Fruit fly (Drosophila melanogaster): ENCODE results near the gene Pglym87.
A peak's percentile ranks its signal among the peaks of the same experiment; 100 is the strongest.

Gene Pglym87

dm6 chr3R:12221366-12221916 lies 11.1 kb downstream of the Pglym87 start, which contains the start of gene CG4860 (continued):
- TF ChIP-seq hbn (GFP tag; IDR thresholded peaks at IDR 0.05; ENCODE audit: partially characterized antibody) (no peak), CG2678 (tag; optimal IDR thresholded peaks at IDR 0.05) (peak; percentile 91), HLH54F (GFP tag; optimal IDR thresholded peaks at IDR 0.05) (peak; percentile 89), Fer3 (tag; optimal IDR thresholded peaks at IDR 0.05) (peak; percentile 88), stc (GFP tag; IDR thresholded peaks at IDR 0.05) (peak; percentile 83), CG13894 (tag; optimal IDR thresholded peaks at IDR 0.05) (peak; percentile 77), luna (GFP tag; optimal IDR thresholded peaks at IDR 0.05) (peak; percentile 70), CG9876 (GFP tag; optimal IDR thresholded peaks at IDR 0.05) (peak; percentile 60), CG10979 (tag; optimal IDR thresholded peaks at IDR 0.05) (peak; percentile 76), CG7963 (GFP tag; IDR thresholded peaks at IDR 0.05; ENCODE audit: partially characterized antibody) (no peak), CG4854 (GFP tag; optimal IDR thresholded peaks at IDR 0.05) (peak; percentile 64), CG9817 (tag; optimal IDR thresholded peaks at IDR 0.05) (peak; percentile 92), CG7928 (GFP tag; optimal IDR thresholded peaks at IDR 0.05) (peak; percentile 57), abd-A (tag; optimal IDR thresholded peaks at IDR 0.05) (no peak), Pdp1 (GFP tag; optimal IDR thresholded peaks at IDR 0.05) (peak; percentile 75 to 91), Sin3A (optimal IDR thresholded peaks at IDR 0.05) (no peak), CG17385 (GFP tag; optimal IDR thresholded peaks at IDR 0.05) (peak; percentile 80), ftz-f1 (GFP tag; optimal IDR thresholded peaks at IDR 0.05) (peak; percentile 56), CG6272 (GFP tag; IDR thresholded peaks at IDR 0.05) (peak; percentile 80), hkb (optimal IDR thresholded peaks at IDR 0.05) (no peak), hkb (GFP tag; IDR thresholded peaks at IDR 0.05) (peak; percentile 90), CG1233 (GFP tag; optimal IDR thresholded peaks at IDR 0.05) (peak; percentile 74), CG14014 (GFP tag; IDR thresholded peaks at IDR 0.05) (peak; percentile 91), GATAe (GFP tag; conservative IDR thresholded peaks at IDR 0.05) (peak; percentile 58; the same call in 1 of the 2 replicates), Antp (GFP tag; optimal IDR thresholded peaks at IDR 0.05) (peak; percentile 87), Dek (tag; optimal IDR thresholded peaks at IDR 0.05) (peak; percentile 90), CG8089 (GFP tag; optimal IDR thresholded peaks at IDR 0.05) (peak; percentile 64), CHES-1-like (GFP tag; optimal IDR thresholded peaks at IDR 0.05) (peak; percentile 81), Stat92E (GFP tag; optimal IDR thresholded peaks at IDR 0.05) (no peak), h (optimal IDR thresholded peaks at IDR 0.05) (no peak), CG13775 (GFP tag; optimal IDR thresholded peaks at IDR 0.05) (peak; percentile 78), dmrt11E (tag; optimal IDR thresholded peaks at IDR 0.05) (no peak), CG10267 (tag; optimal IDR thresholded peaks at IDR 0.05) (peak; percentile 70), CG4424 (GFP tag; optimal IDR thresholded peaks at IDR 0.05) (peak; percentile 88), Hr39 (optimal IDR thresholded peaks at IDR 0.05) (no peak), CG1603 (tag; optimal IDR thresholded peaks at IDR 0.05) (peak; percentile 59), ase (GFP tag; IDR thresholded peaks at IDR 0.05) (peak; percentile 86; the same call in 2 of the 3 replicates), bbx (GFP tag; IDR thresholded peaks at IDR 0.05; ENCODE audit: partially characterized antibody) (0 out of 2 replicates have a peak, but pooled peaks have one; percentile 20), CG2199 (GFP tag; IDR thresholded peaks at IDR 0.05) (0 out of 3 replicates have a peak, but pooled peaks have one; percentile 53), Meics (GFP tag; optimal IDR thresholded peaks at IDR 0.05) (peak; percentile 89), CG7556 (GFP tag; optimal IDR thresholded peaks at IDR 0.05) (peak; percentile 91), CG42726 (GFP tag; IDR thresholded peaks at IDR 0.05; ENCODE audit: partially characterized antibody) (no peak), CG14667 (GFP tag; IDR thresholded peaks at IDR 0.05) (peak; percentile 80), D19A (tag; optimal IDR thresholded peaks at IDR 0.05) (peak; percentile 75), Poxn (GFP tag; IDR thresholded peaks at IDR 0.05) (peak; percentile 64; the same call in 1 of the 2 replicates), pzg (GFP tag; optimal IDR thresholded peaks at IDR 0.05) (peak; percentile 5), fu2 (GFP tag; optimal IDR thresholded peaks at IDR 0.05) (peak; percentile 86), grn (GFP tag; optimal IDR thresholded peaks at IDR 0.05) (no peak), Max (GFP tag; optimal IDR thresholded peaks at IDR 0.05) (peak; percentile 80), Trl (optimal IDR thresholded peaks at IDR 0.05) (no peak), Trl (GFP tag; optimal IDR thresholded peaks at IDR 0.05) (peak; percentile 92)
